Fruit fly (Drosophila melanogaster) S2 (cell line): ENCODE data around the gene CG13049.

Experiments
- CG8478 ChIP-seq: fragments of >200 bp; optimal IDR thresholded peaks from 2 replicates; lab custom pipeline; 2018
- CTCF ChIP-seq, 2 experiments: fragments of >200 bp; optimal IDR thresholded peaks; 2 replicates each; lab custom pipeline; 2018

dm6 chr3L:16317724-16318123 lies 36.0 kb upstream of the CG13049 start, which contains the start of gene Nplp3:
- TF ChIP-seq CTCF (optimal IDR thresholded peaks at IDR 0.05; lab: Kevin White, UChicago), result no peak
- no peak for TF ChIP-seq CG8478 (lab: Kevin White, UChicago)
